Worm (Caenorhabditis elegans) whole organism, late embryonic: ENCODE data around the gene cut-2.

Experiments used
- C08G9.2 ChIP-seq: sonication (generic microtip); optimal IDR thresholded peaks from 2 replicates; lab custom pipeline; 2016; ENCODE audit warnings: mild to moderate bottlenecking, missing genetic modification characterization, moderate library complexity, missing compliant biosample characterization
- F13H6.1 ChIP-seq: sonication (generic microtip); optimal IDR thresholded peaks from 2 replicates; lab custom pipeline; 2016; ENCODE audit warnings: missing genetic modification characterization, missing compliant biosample characterization
- K02D7.2 ChIP-seq: sonication (generic microtip); optimal IDR thresholded peaks from 2 replicates; lab custom pipeline; 2017; ENCODE audit warnings: mild to moderate bottlenecking, missing genetic modification characterization, missing compliant biosample characterization
- T23F11.4 ChIP-seq: fragments of 200-800 bp; sonication (Bioruptor generic); optimal IDR thresholded peaks from 2 replicates; lab custom pipeline; 2018; ENCODE audit warnings: mild to moderate bottlenecking, missing genetic modification characterization, missing compliant biosample characterization
- Y22D7AL.16 ChIP-seq: sonication (generic microtip); optimal IDR thresholded peaks from 2 replicates; lab custom pipeline; 2016; ENCODE audit warnings: missing genetic modification characterization, missing compliant biosample characterization
- ahr-1 ChIP-seq: sonication (generic microtip); optimal IDR thresholded peaks from 2 replicates; lab custom pipeline; 2016; ENCODE audit warnings: missing genetic modification characterization, missing compliant biosample characterization
- ama-1 ChIP-seq: fragments of 150-350 bp; optimal IDR thresholded peaks from 2 replicates; lab custom pipeline; 2014
- ceh-14 ChIP-seq: sonication (generic microtip); optimal IDR thresholded peaks from 2 replicates; lab custom pipeline; 2016; ENCODE audit warnings: missing genotype, missing genetic modification characterization, missing compliant biosample characterization
- ceh-19 ChIP-seq: fragments of 200-800 bp; sonication (Bioruptor generic); optimal IDR thresholded peaks from 2 replicates; lab custom pipeline; 2018; ENCODE audit warnings: mild to moderate bottlenecking, missing genetic modification characterization, missing compliant biosample characterization
- ceh-24 ChIP-seq: sonication (generic microtip); optimal IDR thresholded peaks from 2 replicates; lab custom pipeline; 2016; ENCODE audit warnings: mild to moderate bottlenecking, missing genetic modification characterization, missing compliant biosample characterization
- ceh-31 ChIP-seq: sonication (generic microtip); optimal IDR thresholded peaks from 2 replicates; lab custom pipeline; 2016; ENCODE audit warnings: missing genetic modification characterization, missing compliant biosample characterization
- ceh-34 ChIP-seq: sonication (generic microtip); optimal IDR thresholded peaks from 2 replicates; lab custom pipeline; 2016; ENCODE audit warnings: mild to moderate bottlenecking, missing genetic modification characterization, missing compliant biosample characterization
- ceh-45 ChIP-seq: fragments of 200-800 bp; sonication (Bioruptor generic); IDR thresholded peaks from 2 replicates; pipeline ENCODE4 v1.3.6; 2022; ENCODE audit warnings: missing genetic modification reagents, missing genetic modification characterization, missing compliant biosample characterization
- ceh-48 ChIP-seq: sonication (generic microtip); optimal IDR thresholded peaks from 2 replicates; lab custom pipeline; 2016; ENCODE audit warnings: missing genetic modification characterization, inconsistent platforms, missing compliant biosample characterization
- ceh-6 ChIP-seq: fragments of 200-800 bp; sonication (Bioruptor generic); optimal IDR thresholded peaks from 2 replicates; lab custom pipeline; 2018; ENCODE audit warnings: mild to moderate bottlenecking, missing genetic modification characterization, missing compliant biosample characterization
- ceh-9 ChIP-seq: sonication (generic microtip); optimal IDR thresholded peaks from 2 replicates; lab custom pipeline; 2016; ENCODE audit warnings: mild to moderate bottlenecking, missing genetic modification characterization, inconsistent platforms, missing compliant biosample characterization
- che-1 ChIP-seq: sonication (generic microtip); optimal IDR thresholded peaks from 2 replicates; lab custom pipeline; 2016; ENCODE audit warnings: mild to moderate bottlenecking, missing genetic modification characterization, missing compliant biosample characterization
- dmd-4 ChIP-seq: sonication (generic microtip); optimal IDR thresholded peaks from 2 replicates; lab custom pipeline; 2016; ENCODE audit warnings: borderline replicate concordance, missing genetic modification characterization, missing compliant biosample characterization
- elt-2 ChIP-seq: sonication (generic microtip); optimal IDR thresholded peaks from 2 replicates; lab custom pipeline; 2016; ENCODE audit warnings: missing genetic modification reagents, missing genetic modification characterization, missing compliant biosample characterization
- ets-4 ChIP-seq: sonication (generic microtip); optimal IDR thresholded peaks from 2 replicates; lab custom pipeline; 2016; ENCODE audit warnings: missing genetic modification characterization, missing compliant biosample characterization
- eyg-1 ChIP-seq: sonication (generic microtip); optimal IDR thresholded peaks from 2 replicates; lab custom pipeline; 2016; ENCODE audit warnings: missing genotype, missing genetic modification characterization, missing compliant biosample characterization
- fkh-6 ChIP-seq: sonication (generic microtip); optimal IDR thresholded peaks from 2 replicates; lab custom pipeline; 2016; ENCODE audit warnings: missing genetic modification characterization, missing compliant biosample characterization
- hlh-13 ChIP-seq: fragments of 200-800 bp; sonication (Bioruptor generic); optimal IDR thresholded peaks from 2 replicates; lab custom pipeline; 2018; ENCODE audit warnings: mild to moderate bottlenecking, missing genetic modification characterization, missing compliant biosample characterization
- hlh-6 ChIP-seq: sonication (generic microtip); optimal IDR thresholded peaks from 2 replicates; lab custom pipeline; 2016; ENCODE audit warnings: missing genotype, missing genetic modification characterization, missing compliant biosample characterization
- lim-6 ChIP-seq: sonication (generic microtip); optimal IDR thresholded peaks from 2 replicates; lab custom pipeline; 2016; ENCODE audit warnings: missing genetic modification characterization, missing compliant biosample characterization
- madf-2 ChIP-seq: sonication (generic microtip); optimal IDR thresholded peaks from 2 replicates; lab custom pipeline; 2017; ENCODE audit warnings: missing genetic modification characterization, missing compliant biosample characterization
- mec-3 ChIP-seq: sonication (generic microtip); optimal IDR thresholded peaks from 2 replicates; lab custom pipeline; 2016; ENCODE audit warnings: borderline replicate concordance, missing genetic modification characterization, missing compliant biosample characterization
- nfya-1 ChIP-seq: sonication (generic microtip); optimal IDR thresholded peaks from 2 replicates; lab custom pipeline; 2017; ENCODE audit warnings: missing genetic modification characterization, mild to moderate bottlenecking, missing compliant biosample characterization, antibody characterized with exemption, moderate library complexity
- nhr-11 ChIP-seq: fragments of 150-350 bp; optimal IDR thresholded peaks from 2 replicates; lab custom pipeline; 2014; ENCODE audit warnings: missing biosample characterization, missing genetic modification characterization
- pag-3 ChIP-seq: sonication (generic microtip); optimal IDR thresholded peaks from 2 replicates; lab custom pipeline; 2016; ENCODE audit warnings: missing compliant biosample characterization, missing genetic modification characterization, borderline replicate concordance
- pat-9 ChIP-seq: fragments of 200-800 bp; sonication (Bioruptor generic); optimal IDR thresholded peaks from 2 replicates; lab custom pipeline; 2018; ENCODE audit warnings: mild to moderate bottlenecking, missing genetic modification characterization, moderate library complexity, missing compliant biosample characterization
- pros-1 ChIP-seq: fragments of 150-350 bp; optimal IDR thresholded peaks from 2 replicates; lab custom pipeline; 2014; ENCODE audit warnings: missing biosample characterization, missing genetic modification reagents, missing genetic modification characterization
- ref-2 ChIP-seq: sonication (generic microtip); optimal IDR thresholded peaks from 2 replicates; lab custom pipeline; 2016; ENCODE audit warnings: missing genetic modification characterization, missing compliant biosample characterization
- rnt-1 ChIP-seq: sonication (generic microtip); optimal IDR thresholded peaks from 2 replicates; lab custom pipeline; 2016; ENCODE audit warnings: missing genetic modification characterization, missing compliant biosample characterization
- sdc-2 ChIP-seq: sonication (generic microtip); optimal IDR thresholded peaks from 2 replicates; lab custom pipeline; 2016; ENCODE audit warnings: missing genotype, missing genetic modification characterization, missing compliant biosample characterization
- sox-2 ChIP-seq: fragments of 200-800 bp; sonication (Bioruptor generic); IDR thresholded peaks from 2 replicates; pipeline ENCODE4 v1.3.6; 2022; ENCODE audit warnings: missing genetic modification reagents, missing genetic modification characterization, missing compliant biosample characterization
- sox-4 ChIP-seq: sonication (generic microtip); optimal IDR thresholded peaks from 2 replicates; lab custom pipeline; 2017; ENCODE audit warnings: mild to moderate bottlenecking, missing genetic modification characterization, inconsistent platforms, missing compliant biosample characterization
- tbx-2 ChIP-seq: sonication (generic microtip); optimal IDR thresholded peaks from 2 replicates; lab custom pipeline; 2016; ENCODE audit warnings: missing genetic modification characterization, missing compliant biosample characterization
- ttx-3 ChIP-seq: sonication (generic microtip); optimal IDR thresholded peaks from 2 replicates; lab custom pipeline; 2016; ENCODE audit warnings: missing genetic modification reagents, missing genetic modification characterization, missing compliant biosample characterization
- unc-42 ChIP-seq: sonication (generic microtip); optimal IDR thresholded peaks from 2 replicates; lab custom pipeline; 2016; ENCODE audit warnings: missing genotype, missing genetic modification characterization, missing compliant biosample characterization
- unc-55 ChIP-seq: sonication (generic microtip); optimal IDR thresholded peaks from 2 replicates; lab custom pipeline; 2017; ENCODE audit warnings: missing biosample characterization, missing genetic modification reagents, missing genetic modification characterization
- unc-86 ChIP-seq: sonication (generic microtip); optimal IDR thresholded peaks from 2 replicates; lab custom pipeline; 2016; ENCODE audit warnings: missing genetic modification characterization, missing compliant biosample characterization
- zip-5 ChIP-seq: sonication (generic microtip); optimal IDR thresholded peaks from 2 replicates; lab custom pipeline; 2016; ENCODE audit warnings: missing genetic modification characterization, missing compliant biosample characterization

The cut-2 gene

ce11 chrV:13388961-13389360, 25.8 kb upstream of the cut-2 start:
- TF ChIP-seq unc-86 = no peak
- no peak for TF ChIP-seq ets-4 (tag; lab: Kevin White, UChicago)
- TF ChIP-seq pat-9 (tag; lab: Kevin White, UChicago) = no peak
- TF ChIP-seq T23F11.4 (GFP tag; lab: Kevin White, UChicago) = no peak
- no peak for TF ChIP-seq ceh-19
- TF ChIP-seq mec-3 = no peak
- no peak for TF ChIP-seq Y22D7AL.16 (tag; lab: Kevin White, UChicago)
- TF ChIP-seq eyg-1 (tag; lab: Kevin White, UChicago) = no peak
- TF ChIP-seq pag-3 = no peak
- TF ChIP-seq ahr-1 (tag; lab: Kevin White, UChicago) = no peak
- TF ChIP-seq che-1 = no peak
- no peak for TF ChIP-seq dmd-4 (tag; lab: Kevin White, UChicago)

ce11 chrV:13389454-13389853, 25.3 kb upstream of the cut-2 start:
- TF ChIP-seq ama-1 (lab: Kevin White, UChicago) (no peak), ttx-3 (tag; lab: Kevin White, UChicago) (no peak), pros-1 (no peak), zip-5 (tag; lab: Kevin White, UChicago) (no peak), K02D7.2 (no peak), C08G9.2 (tag; lab: Kevin White, UChicago) (no peak), ceh-9 (tag; lab: Kevin White, UChicago) (no peak), ceh-24 (tag; lab: Kevin White, UChicago) (no peak), elt-2 (tag; lab: Kevin White, UChicago) (no peak), ceh-31 (tag; lab: Kevin White, UChicago) (no peak), mec-3 (no peak), nhr-11 (tag; lab: Kevin White, UChicago) (no peak), ceh-6 (GFP tag; lab: Kevin White, UChicago) (no peak), F13H6.1 (tag; lab: Kevin White, UChicago) (no peak), ets-4 (tag; lab: Kevin White, UChicago) (no peak), ceh-45 (GFP tag; lab: Robert Waterston, UW) (no peak)

ce11 chrV:13390936-13391335, 23.8 kb upstream of the cut-2 start:
- TF ChIP-seq nfya-1 = peak; percentile 22
- no peak for TF ChIP-seq sox-2

- TF ChIP-seq tbx-2 (tag; lab: Kevin White, UChicago) (peak; percentile 6), unc-42 (tag; lab: Kevin White, UChicago) (peak; percentile 98), sox-4 (tag; lab: Kevin White, UChicago) (no peak), ceh-31 (tag; lab: Kevin White, UChicago) (peak; percentile 28), rnt-1 (no peak), mec-3 (no peak)
These were observed 23.1 kb upstream of the cut-2 start, which contains the start of gene somi-1 for ce11 chrV:13391378-13392258. Gene somi-1, minus strand, starts transcription at chrV:13391395.

- TF ChIP-seq fkh-6 (tag; lab: Kevin White, UChicago) = peak; percentile 17
- TF ChIP-seq madf-2 (tag; lab: Kevin White, UChicago) = peak; percentile 24
- TF ChIP-seq pat-9 (tag; lab: Kevin White, UChicago) = peak; percentile 75
- TF ChIP-seq sdc-2 (tag; lab: Kevin White, UChicago) = peak; percentile 50
- peak; percentile 46 for TF ChIP-seq mec-3
- TF ChIP-seq sox-4 (tag; lab: Kevin White, UChicago) = peak; percentile 51
- no peak for TF ChIP-seq elt-2 (tag; lab: Kevin White, UChicago)
- TF ChIP-seq ref-2 (tag; lab: Kevin White, UChicago) = peak; percentile 25
- TF ChIP-seq Y22D7AL.16 (tag; lab: Kevin White, UChicago) = peak; percentile 19
- TF ChIP-seq ceh-34 (tag; lab: Kevin White, UChicago) = peak; percentile 81
- no peak for TF ChIP-seq sox-2
- TF ChIP-seq ceh-48 (tag; lab: Kevin White, UChicago) = peak; percentile 5
- TF ChIP-seq lim-6 (tag; lab: Kevin White, UChicago) = no peak
- no peak for TF ChIP-seq hlh-6 (tag; lab: Kevin White, UChicago)
- no peak for TF ChIP-seq T23F11.4 (GFP tag; lab: Kevin White, UChicago)
- peak; percentile 62 for TF ChIP-seq F13H6.1 (tag; lab: Kevin White, UChicago)
- TF ChIP-seq ceh-31 (tag; lab: Kevin White, UChicago) = peak; percentile 37
- no peak for TF ChIP-seq ahr-1 (tag; lab: Kevin White, UChicago)
- peak; percentile 30 for TF ChIP-seq unc-55
- peak; percentile 10 for TF ChIP-seq hlh-13 (GFP tag; lab: Kevin White, UChicago)
- peak; percentile 40 for TF ChIP-seq ceh-19
- no peak for TF ChIP-seq ceh-14 (tag; lab: Kevin White, UChicago)
These were observed 21.4 kb upstream of the cut-2 start for ce11 chrV:13393333-13393803.
